Worm (Caenorhabditis elegans): ENCODE results near the gene jmjd-5.

jmjd-5 gene

ce11 chrV:11113041-11113574 is 14.2 kb upstream of the jmjd-5 start, which contains the start of gene erfa-3 (continued):
- no peak for TF ChIP-seq zag-1 (tag; optimal IDR thresholded peaks at IDR 0.05)

ce11 chrV:11113607-11114006 is 13.7 kb upstream of the jmjd-5 start, which contains the start of gene math-33:
math-33 (plus strand) TSS chrV:11113907.
- TF ChIP-seq pha-4 (GFP tag; IDR thresholded peaks at IDR 0.05) (no peak), pha-4 (tag; optimal IDR thresholded peaks at IDR 0.05) (no peak), hmg-1.1 (GFP tag; IDR thresholded peaks at IDR 0.05) (no peak), F37D6.2 (tag; optimal IDR thresholded peaks at IDR 0.05) (no peak), lin-1 (GFP tag; IDR thresholded peaks at IDR 0.05) (no peak), nhr-77 (tag; optimal IDR thresholded peaks at IDR 0.05) (no peak), duxl-1 (tag; optimal IDR thresholded peaks at IDR 0.05; ENCODE audit: poor library complexity) (no peak)

DNA sequence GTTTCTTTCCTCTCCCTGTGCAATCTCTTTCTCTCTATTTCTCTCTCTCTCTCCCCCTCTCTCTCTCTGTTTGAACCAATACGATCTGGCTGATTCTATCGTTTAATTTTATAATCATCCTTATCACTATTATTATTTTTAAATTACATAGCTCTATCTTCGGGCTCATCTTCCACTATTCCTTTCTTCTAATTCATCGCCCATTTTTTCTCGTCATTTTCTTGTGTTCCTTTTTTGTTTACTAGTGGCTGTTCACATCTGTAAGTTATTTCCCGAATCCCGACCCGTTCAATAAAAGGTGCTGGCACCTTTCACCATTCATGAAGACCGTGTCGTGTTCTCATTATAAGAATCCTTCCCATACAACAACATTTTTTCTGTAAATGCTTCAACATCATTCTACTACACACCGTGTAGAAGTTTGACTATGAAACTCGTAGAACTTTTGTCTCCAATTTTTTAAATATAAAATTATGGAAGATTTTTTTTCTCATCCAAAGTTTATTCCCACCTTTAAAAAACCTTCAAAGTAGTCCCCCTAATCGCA is 9.0 kb upstream of the jmjd-5 start:
- no peak for TF ChIP-seq ztf-7 (tag; optimal IDR thresholded peaks at IDR 0.05)
- no peak for TF ChIP-seq mxl-3 (GFP tag; optimal IDR thresholded peaks at IDR 0.05)
- no peak for TF ChIP-seq dmd-6 (GFP tag; IDR thresholded peaks at IDR 0.05)
- TF ChIP-seq aha-1 (tag), result peak; percentile 84
- no peak for TF ChIP-seq mdt-29 (GFP tag; IDR thresholded peaks at IDR 0.05)
- no peak for TF ChIP-seq unc-62 (GFP tag; optimal IDR thresholded peaks at IDR 0.05 in 1 of 2)
- TF ChIP-seq unc-62 (tag; optimal IDR thresholded peaks at IDR 0.05), result no peak
- peak; percentile 32 for TF ChIP-seq T20F7.1 (GFP tag; optimal IDR thresholded peaks at IDR 0.05)
- no peak for TF ChIP-seq pha-4 (GFP tag; IDR thresholded peaks at IDR 0.05)
- no peak for TF ChIP-seq pha-4 (tag; optimal IDR thresholded peaks at IDR 0.05)
- no peak for TF ChIP-seq snpc-4 (tag; optimal IDR thresholded peaks at IDR 0.05)
- peak in 1 of 2 experiments; percentile 14 for TF ChIP-seq daf-16 (GFP tag; optimal IDR thresholded peaks at IDR 0.05)
- peak; percentile 28 for TF ChIP-seq daf-16 (tag; optimal IDR thresholded peaks at IDR 0.05)
- TF ChIP-seq tag-97 (GFP tag; IDR thresholded peaks at IDR 0.05), result no peak
- no peak for TF ChIP-seq zip-11 (GFP tag; IDR thresholded peaks at IDR 0.05)
- no peak for TF ChIP-seq hif-1 (tag; optimal IDR thresholded peaks at IDR 0.05)
- TF ChIP-seq nhr-77 (tag; optimal IDR thresholded peaks at IDR 0.05), result peak; percentile 31
- no peak for TF ChIP-seq daf-8 (GFP tag; IDR thresholded peaks at IDR 0.05)
- no peak for TF ChIP-seq egl-27 (tag; optimal IDR thresholded peaks at IDR 0.05)
- TF ChIP-seq nhr-25 (tag; optimal IDR thresholded peaks at IDR 0.05; ENCODE audit: borderline replicate concordance, insufficient read depth), result peak; percentile 14
- no peak for TF ChIP-seq ceh-32 (tag; optimal IDR thresholded peaks at IDR 0.05; ENCODE audit: poor library complexity)
- no peak for TF ChIP-seq F26F4.8 (GFP tag; conservative IDR thresholded peaks at IDR 0.05)
- 0 out of 2 replicates have a peak, but pooled peaks have one; percentile 10 for TF ChIP-seq tra-1 (GFP tag; IDR thresholded peaks at IDR 0.05)
- no peak for TF ChIP-seq Y5F2A.4 (GFP tag; optimal IDR thresholded peaks at IDR 0.05)
- TF ChIP-seq mxl-2 (GFP tag; conservative IDR thresholded peaks at IDR 0.05), result no peak
- no peak for TF ChIP-seq ZK337.2 (GFP tag; IDR thresholded peaks at IDR 0.05)
- peak in 1 of 2 experiments; percentile 17 for TF ChIP-seq lsy-2 (tag; optimal IDR thresholded peaks at IDR 0.05)
- TF ChIP-seq ces-1 (GFP tag; optimal IDR thresholded peaks at IDR 0.05), result no peak
- no peak for TF ChIP-seq rbr-2 (tag; optimal IDR thresholded peaks at IDR 0.05)
- TF ChIP-seq hlh-11 (tag; optimal IDR thresholded peaks at IDR 0.05), result no peak
- TF ChIP-seq lin-38 (GFP tag; IDR thresholded peaks at IDR 0.05), result peak; percentile 35; the same call in 1 of the 2 replicates
- peak; percentile 78; the same call in 1 of the 2 replicates for TF ChIP-seq zfp-3 (GFP tag; conservative IDR thresholded peaks at IDR 0.05)
- no peak for TF ChIP-seq hmg-1.1 (GFP tag; IDR thresholded peaks at IDR 0.05)
- TF ChIP-seq D1046.2 (GFP tag; IDR thresholded peaks at IDR 0.05), result no peak
- no peak for TF ChIP-seq cey-2 (tag; optimal IDR thresholded peaks at IDR 0.05; ENCODE audit: borderline replicate concordance, insufficient read depth)
- peak; percentile 5 for TF ChIP-seq dve-1 (tag; optimal IDR thresholded peaks at IDR 0.05; ENCODE audit: insufficient read depth)
- no peak for TF ChIP-seq pqm-1 (tag; optimal IDR thresholded peaks at IDR 0.05)
- no peak for TF ChIP-seq nhr-6 (tag; optimal IDR thresholded peaks at IDR 0.05)
- TF ChIP-seq duxl-1 (tag; optimal IDR thresholded peaks at IDR 0.05; ENCODE audit: poor library complexity), result no peak
- peak; percentile 23 for TF ChIP-seq mes-2 (tag; optimal IDR thresholded peaks at IDR 0.05; ENCODE audit: poor library complexity, severe bottlenecking)
- TF ChIP-seq lin-15B (tag; optimal IDR thresholded peaks at IDR 0.05), result no peak
- 0 out of 2 replicates have a peak, but pooled peaks have one; percentile 42 for TF ChIP-seq T26A8.4 (GFP tag; IDR thresholded peaks at IDR 0.05)
